Worm (Caenorhabditis elegans): ENCODE results near the gene zhp-4.

ce11 chrV:19133507-19133906 lies 31.9 kb upstream of the zhp-4 start, which contains the start of gene Y39B6A.10:
- TF ChIP-seq mel-28 (tag; optimal IDR thresholded peaks at IDR 0.05; ENCODE audit: borderline replicate concordance), result no peak
- no peak for TF ChIP-seq nhr-27 (tag; optimal IDR thresholded peaks at IDR 0.05)

All from whole organism, young adult.